Fruit fly (Drosophila melanogaster) whole organism, embryonic: Measurements from ENCODE around the gene CycB3.

Experiments used
- Adf1 ChIP-seq: fragments of 200-800 bp; sonication (Bioruptor generic); IDR thresholded peaks from 2 replicates; pipeline ENCODE4 v1.3.6; 2022; ENCODE audit warnings: missing biosample characterization, missing genetic modification characterization
- Antp ChIP-seq: fragments of 200-800 bp; sonication (Bioruptor generic); optimal IDR thresholded peaks from 3 replicates; lab custom pipeline; 2016; ENCODE audit warnings: missing biosample characterization, missing genetic modification characterization
- Bdp1 ChIP-seq: fragments of 200-800 bp; sonication (Bioruptor generic); optimal IDR thresholded peaks from 3 replicates; lab custom pipeline; 2016; ENCODE audit warnings: missing biosample characterization, missing genetic modification characterization
- BtbVII ChIP-seq: fragments of 200-800 bp; sonication (Bioruptor generic); optimal IDR thresholded peaks from 3 replicates; lab custom pipeline; 2017; ENCODE audit warnings: missing biosample characterization, mild to moderate bottlenecking, missing genetic modification characterization
- CG10267 ChIP-seq: fragments of 200-800 bp; sonication (Bioruptor generic); optimal IDR thresholded peaks from 2 replicates; lab custom pipeline; 2018; ENCODE audit warnings: missing biosample characterization, mild to moderate bottlenecking, missing genetic modification characterization, moderate library complexity
- CG12769 ChIP-seq: fragments of 200-800 bp; sonication (Bioruptor generic); optimal IDR thresholded peaks from 2 replicates; lab custom pipeline; 2019; ENCODE audit warnings: missing biosample characterization, mild to moderate bottlenecking, missing genetic modification characterization, moderate library complexity
- CG13296 ChIP-seq: fragments of 200-800 bp; sonication (Bioruptor generic); optimal IDR thresholded peaks from 3 replicates; lab custom pipeline; 2018; ENCODE audit warnings: missing biosample characterization, mild to moderate bottlenecking, missing genetic modification characterization
- CG14860 ChIP-seq: fragments of 200-800 bp; sonication (Bioruptor generic); IDR thresholded peaks from 3 replicates; pipeline ENCODE4 v1.3.6; 2022; ENCODE audit warnings: missing biosample characterization, missing genetic modification characterization; ENCODE audit not compliant: partially characterized antibody
- CG1603 ChIP-seq: fragments of 200-800 bp; sonication (Bioruptor generic); optimal IDR thresholded peaks from 2 replicates; lab custom pipeline; 2019; ENCODE audit warnings: missing biosample characterization, mild to moderate bottlenecking, missing genetic modification characterization, moderate library complexity
- CG16863 ChIP-seq: fragments of 200-800 bp; sonication (Bioruptor generic); optimal IDR thresholded peaks from 3 replicates; lab custom pipeline; 2016; ENCODE audit warnings: missing biosample characterization, missing genetic modification characterization
- CG17612 ChIP-seq: fragments of 200-800 bp; sonication (Bioruptor generic); IDR thresholded peaks from 2 replicates; pipeline ENCODE4 v1.3.6; 2022; ENCODE audit warnings: missing biosample characterization, missing genetic modification characterization
- CG33213 ChIP-seq: fragments of 200-800 bp; sonication (Bioruptor generic); optimal IDR thresholded peaks from 3 replicates; lab custom pipeline; 2016; ENCODE audit warnings: missing biosample characterization, missing genetic modification characterization
- CG5953 ChIP-seq: fragments of 200-800 bp; sonication (Bioruptor generic); IDR thresholded peaks from 2 replicates; pipeline ENCODE4 v1.3.6; 2022; ENCODE audit warnings: missing biosample characterization, missing genetic modification characterization
- CG6765 ChIP-seq: fragments of 200-800 bp; sonication (Bioruptor generic); optimal IDR thresholded peaks from 3 replicates; lab custom pipeline; 2017; ENCODE audit warnings: missing biosample characterization, mild to moderate bottlenecking, missing genetic modification characterization
- CG6813 ChIP-seq: fragments of 200-800 bp; sonication (Bioruptor generic); optimal IDR thresholded peaks from 2 replicates; lab custom pipeline; 2017; ENCODE audit warnings: missing biosample characterization, missing genetic modification characterization, mild to moderate bottlenecking, moderate library complexity, missing genetic modification reagents
- CG6854 ChIP-seq: fragments of 200-800 bp; sonication (Bioruptor generic); optimal IDR thresholded peaks from 3 replicates; lab custom pipeline; 2017; ENCODE audit warnings: missing biosample characterization, mild to moderate bottlenecking, missing genetic modification characterization
- CG7963 ChIP-seq: fragments of 200-800 bp; sonication (Bioruptor generic); IDR thresholded peaks from 3 replicates; pipeline ENCODE4 v1.3.6; 2022; ENCODE audit warnings: missing biosample characterization, missing genetic modification characterization; ENCODE audit not compliant: partially characterized antibody
- CG9817 ChIP-seq: fragments of 200-800 bp; sonication (Bioruptor generic); optimal IDR thresholded peaks from 2 replicates; lab custom pipeline; 2018; ENCODE audit warnings: missing biosample characterization, mild to moderate bottlenecking, missing genetic modification characterization, moderate library complexity
- CG9932 ChIP-seq: fragments of 200-800 bp; sonication (Bioruptor generic); IDR thresholded peaks from 2 replicates; pipeline ENCODE4 v1.3.6; 2022; ENCODE audit warnings: missing biosample characterization, missing genetic modification characterization
- D ChIP-seq, 2 experiments: fragments of 200-800 bp in 1 of 2; fragments of >200 bp in 1 of 2; sonication (Bioruptor generic) in 1 of 2; optimal IDR thresholded peaks; 2 replicates in 1 of 2; 3 replicates in 1 of 2; lab custom pipeline; 2017; ENCODE audit warnings: mild to moderate bottlenecking in 1 of 2, missing biosample characterization in 1 of 2, missing genetic modification characterization in 1 of 2, missing genetic modification reagents in 1 of 2
- Dp ChIP-seq: fragments of 200-800 bp; sonication (Bioruptor generic); optimal IDR thresholded peaks from 2 replicates; lab custom pipeline; 2018; ENCODE audit warnings: missing biosample characterization, mild to moderate bottlenecking, missing genetic modification characterization, moderate library complexity
- Fer2 ChIP-seq: fragments of 200-800 bp; sonication (Bioruptor generic); optimal IDR thresholded peaks from 2 replicates; lab custom pipeline; 2018; ENCODE audit warnings: missing biosample characterization, mild to moderate bottlenecking, missing genetic modification characterization, moderate library complexity
- Fer3 ChIP-seq: fragments of 200-800 bp; sonication (Bioruptor generic); optimal IDR thresholded peaks from 2 replicates; lab custom pipeline; 2018; ENCODE audit warnings: missing biosample characterization, mild to moderate bottlenecking, missing genetic modification characterization, moderate library complexity
- Poxn ChIP-seq: fragments of 200-800 bp; sonication (Bioruptor generic); IDR thresholded peaks from 2 replicates; pipeline ENCODE4 v1.3.6; 2022; ENCODE audit warnings: missing biosample characterization, missing genetic modification characterization
- Ssrp ChIP-seq: fragments of 200-800 bp; sonication (Bioruptor generic); optimal IDR thresholded peaks from 2 replicates; lab custom pipeline; 2018; ENCODE audit warnings: missing biosample characterization, mild to moderate bottlenecking, missing genetic modification characterization, moderate library complexity
- Usf ChIP-seq: fragments of 200-800 bp; sonication (Bioruptor generic); optimal IDR thresholded peaks from 2 replicates; lab custom pipeline; 2017; ENCODE audit warnings: missing genotype, missing biosample characterization, missing genetic modification characterization
- az2 ChIP-seq: fragments of 200-800 bp; sonication (Bioruptor generic); optimal IDR thresholded peaks from 3 replicates; lab custom pipeline; 2016; ENCODE audit warnings: missing biosample characterization, missing genetic modification characterization
- bab2 ChIP-seq: fragments of 200-800 bp; sonication (Bioruptor generic); optimal IDR thresholded peaks from 2 replicates; lab custom pipeline; 2016; ENCODE audit warnings: missing biosample characterization, missing genetic modification characterization
- bigmax ChIP-seq: fragments of 200-800 bp; sonication (Bioruptor generic); optimal IDR thresholded peaks from 2 replicates; lab custom pipeline; 2018; ENCODE audit warnings: missing biosample characterization, mild to moderate bottlenecking, missing genetic modification characterization
- bsh ChIP-seq, 2 experiments: fragments of 200-800 bp; sonication (Bioruptor generic); optimal IDR thresholded peaks; 2 replicates each; lab custom pipeline; 2017 to 2018; ENCODE audit warnings: mild to moderate bottlenecking in 2 of 2, missing biosample characterization in 2 of 2, missing genetic modification characterization in 2 of 2, moderate library complexity in 1 of 2
- caup ChIP-seq: fragments of 200-800 bp; sonication (Bioruptor generic); optimal IDR thresholded peaks from 3 replicates; lab custom pipeline; 2017; ENCODE audit warnings: missing biosample characterization, mild to moderate bottlenecking, missing genetic modification characterization, moderate library complexity; ENCODE audit not compliant: severe bottlenecking
- ci ChIP-seq: fragments of 200-800 bp; sonication (Bioruptor generic); IDR thresholded peaks from 3 replicates; pipeline ENCODE4 v1.3.6; 2022; ENCODE audit warnings: missing biosample characterization, missing genetic modification characterization
- croc ChIP-seq: fragments of 200-800 bp; sonication (Bioruptor generic); conservative IDR thresholded peaks from 3 replicates; pipeline ENCODE4 v1.3.6; 2022; ENCODE audit warnings: missing biosample characterization, missing genetic modification characterization
- gcm2 ChIP-seq: fragments of 200-800 bp; sonication (Bioruptor generic); optimal IDR thresholded peaks from 2 replicates; lab custom pipeline; 2016; ENCODE audit warnings: missing biosample characterization, missing genetic modification characterization
- ind ChIP-seq: fragments of 200-800 bp; sonication (Bioruptor generic); optimal IDR thresholded peaks from 3 replicates; lab custom pipeline; 2016; ENCODE audit warnings: missing biosample characterization, missing genetic modification characterization
- jing ChIP-seq: fragments of 200-800 bp; sonication (Bioruptor generic); optimal IDR thresholded peaks from 2 replicates; lab custom pipeline; 2018; ENCODE audit warnings: missing biosample characterization, mild to moderate bottlenecking, missing genetic modification characterization
- maf-S ChIP-seq: fragments of 200-800 bp; sonication (Bioruptor generic); optimal IDR thresholded peaks from 2 replicates; lab custom pipeline; 2016; ENCODE audit warnings: missing biosample characterization, missing genetic modification characterization
- mirr ChIP-seq: fragments of 200-800 bp; sonication (Bioruptor generic); optimal IDR thresholded peaks from 3 replicates; lab custom pipeline; 2018; ENCODE audit warnings: missing biosample characterization, mild to moderate bottlenecking, missing genetic modification characterization
- nerfin-1 ChIP-seq: fragments of 200-800 bp; sonication (Bioruptor generic); optimal IDR thresholded peaks from 3 replicates; lab custom pipeline; 2019; ENCODE audit warnings: missing biosample characterization, mild to moderate bottlenecking, missing genetic modification characterization, moderate library complexity
- pho ChIP-seq: fragments of 200-800 bp; sonication (Bioruptor generic); optimal IDR thresholded peaks from 2 replicates; lab custom pipeline; 2016; ENCODE audit warnings: missing biosample characterization, missing genetic modification characterization
- pnt ChIP-seq: fragments of 200-800 bp; sonication (Bioruptor generic); optimal IDR thresholded peaks from 3 replicates; lab custom pipeline; 2016; ENCODE audit warnings: missing biosample characterization, missing genetic modification characterization
- pros ChIP-seq: fragments of 200-800 bp; sonication (Bioruptor generic); optimal IDR thresholded peaks from 3 replicates; lab custom pipeline; 2019; ENCODE audit warnings: missing biosample characterization, mild to moderate bottlenecking, missing genetic modification characterization, moderate library complexity
- sc ChIP-seq, 3 experiments: fragments of >200 bp in 2 of 3; fragments of 200-800 bp in 1 of 3; sonication (Bioruptor generic) in 1 of 3; optimal IDR thresholded peaks; 2 replicates in 2 of 3; 3 replicates in 1 of 3; lab custom pipeline; 2017; ENCODE audit warnings: mild to moderate bottlenecking in 1 of 3, missing biosample characterization in 1 of 3, missing genetic modification characterization in 1 of 3, missing genetic modification reagents in 1 of 3
- slou ChIP-seq: fragments of 200-800 bp; sonication (Bioruptor generic); optimal IDR thresholded peaks from 3 replicates; lab custom pipeline; 2016; ENCODE audit warnings: missing biosample characterization, missing genetic modification characterization
- wek ChIP-seq: fragments of 200-800 bp; sonication (Bioruptor generic); optimal IDR thresholded peaks from 3 replicates; lab custom pipeline; 2018; ENCODE audit warnings: missing biosample characterization, mild to moderate bottlenecking, missing genetic modification characterization, moderate library complexity
- zen ChIP-seq: fragments of 200-800 bp; sonication (Bioruptor generic); optimal IDR thresholded peaks from 3 replicates; lab custom pipeline; 2018; ENCODE audit warnings: missing biosample characterization, mild to moderate bottlenecking, missing genetic modification characterization, moderate library complexity

The CycB3 gene

dm6 chr3R:24875939-24876842 lies 5.6 kb upstream of the CycB3 start, which contains the start of gene CG3744 (continued):
- peak; percentile 90 for TF ChIP-seq az2
- TF ChIP-seq caup (GFP tag; lab: Kevin White, UChicago) = peak; percentile 93
- peak; percentile 59 for TF ChIP-seq CG16863 (GFP tag; lab: Kevin White, UChicago)
- peak; percentile 74 for TF ChIP-seq mirr (GFP tag; lab: Kevin White, UChicago)
- TF ChIP-seq Fer3 = peak; percentile 92
- peak; percentile 88 for TF ChIP-seq CG5953 (GFP tag; lab: Robert Waterston, UW)
- TF ChIP-seq CG33213 (GFP tag; lab: Kevin White, UChicago) = peak; percentile 81
- peak; percentile 79 for TF ChIP-seq Adf1
- peak; percentile 58 for TF ChIP-seq pho (GFP tag; lab: Kevin White, UChicago)
- no peak for TF ChIP-seq sc (optimal IDR thresholded peaks at IDR 0.05; lab: Kevin White, UChicago)
- peak; percentile 64 for TF ChIP-seq sc (GFP tag; optimal IDR thresholded peaks at IDR 0.05; lab: Kevin White, UChicago)
- TF ChIP-seq CG12769 = no peak
- peak; percentile 79 for TF ChIP-seq croc (GFP tag; lab: Robert Waterston, UW)
- TF ChIP-seq wek = peak; percentile 23
- TF ChIP-seq Usf (GFP tag; lab: Kevin White, UChicago) = peak; percentile 85
- peak; percentile 79 for TF ChIP-seq zen (tag; lab: Kevin White, UChicago)
- peak; percentile 89 for TF ChIP-seq CG14860 (GFP tag; lab: Robert Waterston, UW)
- peak; percentile 85 for TF ChIP-seq slou (GFP tag; lab: Kevin White, UChicago)
- peak; percentile 75 for TF ChIP-seq bab2 (GFP tag; lab: Kevin White, UChicago)
- TF ChIP-seq gcm2 (GFP tag; lab: Kevin White, UChicago) = peak; percentile 43
- TF ChIP-seq bigmax (GFP tag; lab: Kevin White, UChicago) = no peak
- peak; percentile 61 for TF ChIP-seq CG6765 (GFP tag; lab: Kevin White, UChicago)
- TF ChIP-seq nerfin-1 (tag; lab: Kevin White, UChicago) = peak; percentile 80
- peak; percentile 81 for TF ChIP-seq Poxn
- TF ChIP-seq Antp = peak; percentile 72
- peak; percentile 88 for TF ChIP-seq Ssrp (tag; lab: Kevin White, UChicago)
- TF ChIP-seq CG10267 = peak; percentile 85
- no peak for TF ChIP-seq Dp (GFP tag; lab: Kevin White, UChicago)
- TF ChIP-seq bsh (GFP tag; optimal IDR thresholded peaks at IDR 0.05; lab: Kevin White, UChicago) = peak; percentile 7 to 86
- peak; percentile 66 for TF ChIP-seq CG1603 (tag; lab: Kevin White, UChicago)
- peak; percentile 95 for TF ChIP-seq ci (GFP tag; lab: Robert Waterston, UW)
- peak; percentile 99 for TF ChIP-seq CG9932 (GFP tag; lab: Robert Waterston, UW)
- TF ChIP-seq ind (GFP tag; lab: Kevin White, UChicago) = peak; percentile 93
- TF ChIP-seq CG9817 (tag; lab: Kevin White, UChicago) = peak; percentile 95
- peak; percentile 77 for TF ChIP-seq BtbVII (GFP tag; lab: Kevin White, UChicago)
- peak; percentile 36 for TF ChIP-seq maf-S (GFP tag; lab: Kevin White, UChicago)
- peak; percentile 79 for TF ChIP-seq CG6813 (GFP tag; lab: Kevin White, UChicago)
- TF ChIP-seq Fer2 (tag; lab: Kevin White, UChicago) = peak; percentile 91
- TF ChIP-seq CG6854 (GFP tag; lab: Kevin White, UChicago) = peak; percentile 70
- peak; percentile 62 for TF ChIP-seq jing (GFP tag; lab: Kevin White, UChicago)
- peak; percentile 90 for TF ChIP-seq CG13296 (GFP tag; lab: Kevin White, UChicago)
- TF ChIP-seq pnt (GFP tag; lab: Kevin White, UChicago) = peak; percentile 82
- no peak for TF ChIP-seq D (optimal IDR thresholded peaks at IDR 0.05; lab: Kevin White, UChicago)
- peak; percentile 76 for TF ChIP-seq D (GFP tag; optimal IDR thresholded peaks at IDR 0.05; lab: Kevin White, UChicago)
- TF ChIP-seq Bdp1 = peak; percentile 29
- TF ChIP-seq CG17612 = peak; percentile 87
- TF ChIP-seq CG7963 (GFP tag; lab: Robert Waterston, UW) = peak; percentile 93
- TF ChIP-seq pros (GFP tag; lab: Kevin White, UChicago) = no peak
